Fruit fly (Drosophila melanogaster): Measurements from ENCODE around the gene tex.

tex gene

DNA sequence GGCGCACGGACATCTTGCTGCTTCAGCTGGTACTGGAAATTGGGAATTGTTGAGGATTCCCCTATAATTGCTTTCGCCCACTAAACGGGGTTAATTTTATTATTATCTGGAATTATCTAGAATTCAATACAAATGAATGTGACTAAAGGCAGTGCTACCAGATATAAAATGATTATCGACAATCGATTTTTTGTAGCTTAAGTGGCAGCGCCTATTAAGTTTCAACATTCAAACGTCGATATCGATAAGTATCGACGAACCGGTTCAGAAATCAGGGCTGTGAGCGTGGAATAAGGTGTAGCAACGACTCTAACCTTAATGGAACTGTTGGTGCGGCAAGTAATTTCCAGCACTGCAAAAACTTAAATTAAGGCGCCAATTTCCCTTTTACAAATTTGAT lies 3.3 kb downstream of the tex start, which contains the start of gene Sgt1:
Gene Sgt1, minus strand, starts transcription at position 165 of the 400 bp plus-strand sequence.
- TF ChIP-seq Sin3A (optimal IDR thresholded peaks at IDR 0.05) (no peak), Myc (optimal IDR thresholded peaks at IDR 0.05) (no peak), psq (optimal IDR thresholded peaks at IDR 0.05) (no peak), insv (optimal IDR thresholded peaks at IDR 0.05) (no peak), h (optimal IDR thresholded peaks at IDR 0.05) (no peak), ttk (optimal IDR thresholded peaks at IDR 0.05) (no peak)

dm6 chr3R:8303848-8304247 lies 4.6 kb downstream of the tex start, which contains the start of gene nac:
Gene nac (minus strand): TSS chr3R:8304023.
- TF ChIP-seq Myc (optimal IDR thresholded peaks at IDR 0.05) (no peak), ttk (optimal IDR thresholded peaks at IDR 0.05) (no peak), insv (optimal IDR thresholded peaks at IDR 0.05) (no peak)

DNA sequence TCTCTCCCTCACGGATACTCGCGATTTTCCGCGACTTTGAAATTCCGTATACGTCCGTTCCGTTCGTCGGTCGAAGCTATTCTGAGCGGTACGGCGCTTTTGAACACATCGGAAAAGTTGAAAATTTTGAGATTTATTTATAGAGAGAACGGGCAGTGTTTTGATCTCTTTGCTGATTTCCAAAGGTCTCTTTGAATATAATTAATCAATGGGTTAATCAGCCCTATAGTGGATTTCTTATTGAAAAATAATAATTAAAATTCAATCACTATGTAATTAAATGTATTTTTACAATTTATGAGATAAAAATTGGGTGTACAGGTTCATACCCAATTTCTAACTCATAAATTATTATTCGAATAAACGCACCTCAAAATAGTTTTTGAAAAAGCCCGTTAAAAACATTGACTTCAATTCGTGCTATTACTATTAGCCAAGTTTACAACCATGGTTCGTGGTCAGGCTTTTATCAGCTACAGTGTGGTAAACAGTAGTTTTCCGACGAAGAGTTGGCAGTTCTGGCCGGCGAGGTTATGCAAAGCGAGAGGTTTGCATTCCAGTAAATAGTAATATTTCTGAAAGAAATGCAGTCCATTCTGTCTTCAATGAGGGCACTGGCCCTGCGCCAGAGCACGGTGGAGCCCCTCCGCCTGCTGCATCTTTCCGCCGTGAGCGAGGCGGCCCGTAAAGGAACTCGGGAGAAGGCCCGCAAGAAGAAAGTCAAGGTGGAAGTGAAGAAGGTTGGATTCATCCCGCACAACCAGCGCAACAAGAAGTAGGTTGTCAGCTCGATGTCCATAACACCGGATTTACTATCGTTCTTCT lies 7.3 kb downstream of the tex start, which contains the start of the genes CG9626 and mRpL1:
Gene CG9626, minus strand, starts transcription at position 51 of the 825 bp plus-strand sequence.
Gene mRpL1, plus strand, starts transcription at position 513 of the 825 bp plus-strand sequence.
- no peak for TF ChIP-seq Sin3A (optimal IDR thresholded peaks at IDR 0.05)
- no peak for TF ChIP-seq ttk (optimal IDR thresholded peaks at IDR 0.05)
- TF ChIP-seq Myc (optimal IDR thresholded peaks at IDR 0.05), result no peak
- TF ChIP-seq insv (optimal IDR thresholded peaks at IDR 0.05), result no peak
- TF ChIP-seq psq (optimal IDR thresholded peaks at IDR 0.05), result no peak
- TF ChIP-seq h (optimal IDR thresholded peaks at IDR 0.05), result no peak

DNA sequence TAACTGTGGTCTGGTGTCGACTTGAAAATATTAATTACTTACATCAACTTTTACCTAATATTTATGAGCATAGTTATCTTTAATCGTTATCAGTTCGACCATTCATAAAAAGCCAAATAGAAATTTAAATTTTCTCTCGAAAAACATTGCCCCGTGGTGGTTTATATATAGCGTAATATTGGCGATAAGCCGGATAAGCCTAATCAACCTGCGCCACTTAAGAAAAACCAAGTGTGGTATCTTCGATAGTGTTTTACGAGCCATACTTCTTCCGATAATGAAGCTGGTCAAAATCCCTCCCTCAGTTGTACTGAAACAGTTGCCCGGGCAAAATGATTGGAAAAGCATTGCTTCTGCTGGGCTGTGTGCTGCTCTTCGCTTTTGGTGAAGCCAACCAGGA lies 16.4 kb downstream of the tex start, which contains the start of gene CG31463:
Gene CG31463, plus strand, starts transcription at position 302 of the 400 bp plus-strand sequence.
- no peak for TF ChIP-seq Myc (optimal IDR thresholded peaks at IDR 0.05)
- TF ChIP-seq ttk (optimal IDR thresholded peaks at IDR 0.05), result no peak

- TF ChIP-seq ttk (optimal IDR thresholded peaks at IDR 0.05) (no peak), psq (optimal IDR thresholded peaks at IDR 0.05) (no peak), Myc (optimal IDR thresholded peaks at IDR 0.05) (no peak), Sin3A (optimal IDR thresholded peaks at IDR 0.05) (no peak), insv (optimal IDR thresholded peaks at IDR 0.05) (no peak), h (optimal IDR thresholded peaks at IDR 0.05) (no peak)
Observed at dm6 chr3R:8290940-8291339, 17.5 kb downstream of the tex start, which contains the start of gene CG31464. Gene CG31464 (plus strand): TSS chr3R:8291240.

DNA sequence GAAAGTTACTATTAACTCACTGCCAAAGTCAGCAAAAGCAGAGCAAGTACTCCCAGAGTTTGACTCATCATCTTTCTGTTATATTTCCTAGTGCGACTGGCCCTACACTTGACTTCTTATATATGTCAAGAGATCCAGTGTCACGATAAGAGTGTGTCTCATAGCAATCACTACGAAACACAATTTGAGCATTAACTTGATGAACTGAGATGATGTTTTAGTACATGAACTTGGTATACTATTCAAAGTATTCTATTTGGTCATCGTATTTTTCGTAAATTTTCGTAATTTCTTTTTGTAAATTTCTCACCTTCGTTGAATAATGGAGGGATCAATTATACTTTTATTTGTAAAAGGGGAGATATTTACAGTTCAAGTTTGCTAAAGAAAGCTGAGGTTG lies 18.0 kb downstream of the tex start, which contains the start of gene CG11672:
Gene CG11672, minus strand, starts transcription at position 101 of the 400 bp plus-strand sequence.
- TF ChIP-seq psq (optimal IDR thresholded peaks at IDR 0.05) (no peak), ttk (optimal IDR thresholded peaks at IDR 0.05) (no peak), Myc (optimal IDR thresholded peaks at IDR 0.05) (no peak), insv (optimal IDR thresholded peaks at IDR 0.05) (no peak), h (optimal IDR thresholded peaks at IDR 0.05) (no peak), Sin3A (optimal IDR thresholded peaks at IDR 0.05) (no peak)

DNA sequence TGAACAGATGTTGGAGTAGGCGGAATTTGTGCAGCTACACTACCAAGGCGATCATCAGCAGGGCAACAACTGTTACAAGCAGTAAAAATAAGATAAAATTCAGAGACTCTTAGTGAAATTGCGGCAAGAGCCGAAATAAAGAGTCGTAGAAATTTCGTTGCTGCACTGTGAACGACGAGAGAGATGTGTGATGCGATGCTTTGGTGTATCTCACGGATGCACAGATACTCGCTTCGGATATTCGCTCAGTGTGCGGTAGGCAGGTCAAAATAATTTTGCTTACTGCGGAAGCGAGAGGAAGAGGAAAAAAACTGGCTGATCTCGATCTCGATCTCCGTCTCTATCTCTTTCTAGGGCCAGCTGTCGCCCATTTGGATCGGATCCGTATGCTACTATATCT lies 19.7 kb downstream of the tex start:
- TF ChIP-seq ttk (optimal IDR thresholded peaks at IDR 0.05), result no peak
- no peak for TF ChIP-seq h (optimal IDR thresholded peaks at IDR 0.05)
- no peak for TF ChIP-seq Sin3A (optimal IDR thresholded peaks at IDR 0.05)
- TF ChIP-seq insv (optimal IDR thresholded peaks at IDR 0.05), result no peak
- TF ChIP-seq psq (optimal IDR thresholded peaks at IDR 0.05), result no peak
- no peak for TF ChIP-seq Myc (optimal IDR thresholded peaks at IDR 0.05)

DNA sequence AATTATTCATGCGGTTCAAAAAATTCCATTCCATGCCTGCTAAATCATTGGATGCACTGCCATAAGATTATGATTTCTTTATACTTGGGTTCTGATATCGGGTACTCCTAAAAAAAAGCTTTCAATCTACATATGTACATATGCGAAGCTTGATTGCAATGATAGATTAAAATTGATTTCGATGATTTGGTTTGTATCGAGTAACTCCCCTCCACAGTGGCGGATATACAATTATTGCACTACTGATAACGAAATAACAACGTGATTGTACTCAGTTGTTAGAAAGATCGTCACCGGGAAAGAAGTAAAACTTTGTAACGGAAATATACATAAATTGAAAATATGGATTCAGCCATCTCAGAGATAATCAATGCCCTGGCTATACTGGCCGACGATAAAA lies 20.7 kb downstream of the tex start, which contains the start of gene Nazo:
Gene Nazo, plus strand, starts transcription at position 180 of the 400 bp plus-strand sequence.
- TF ChIP-seq h (optimal IDR thresholded peaks at IDR 0.05), result no peak
- no peak for TF ChIP-seq psq (optimal IDR thresholded peaks at IDR 0.05)
- no peak for TF ChIP-seq ttk (optimal IDR thresholded peaks at IDR 0.05)
- no peak for TF ChIP-seq Sin3A (optimal IDR thresholded peaks at IDR 0.05)
- no peak for TF ChIP-seq insv (optimal IDR thresholded peaks at IDR 0.05)
- no peak for TF ChIP-seq Myc (optimal IDR thresholded peaks at IDR 0.05)

dm6 chr3R:8285727-8286344 lies 22.6 kb downstream of the tex start:
- TF ChIP-seq h (optimal IDR thresholded peaks at IDR 0.05), result no peak
- no peak for TF ChIP-seq psq (optimal IDR thresholded peaks at IDR 0.05)
- TF ChIP-seq ttk (optimal IDR thresholded peaks at IDR 0.05), result no peak
- no peak for TF ChIP-seq Myc (optimal IDR thresholded peaks at IDR 0.05)
- TF ChIP-seq Sin3A (optimal IDR thresholded peaks at IDR 0.05), result no peak
- TF ChIP-seq insv (optimal IDR thresholded peaks at IDR 0.05), result no peak

DNA sequence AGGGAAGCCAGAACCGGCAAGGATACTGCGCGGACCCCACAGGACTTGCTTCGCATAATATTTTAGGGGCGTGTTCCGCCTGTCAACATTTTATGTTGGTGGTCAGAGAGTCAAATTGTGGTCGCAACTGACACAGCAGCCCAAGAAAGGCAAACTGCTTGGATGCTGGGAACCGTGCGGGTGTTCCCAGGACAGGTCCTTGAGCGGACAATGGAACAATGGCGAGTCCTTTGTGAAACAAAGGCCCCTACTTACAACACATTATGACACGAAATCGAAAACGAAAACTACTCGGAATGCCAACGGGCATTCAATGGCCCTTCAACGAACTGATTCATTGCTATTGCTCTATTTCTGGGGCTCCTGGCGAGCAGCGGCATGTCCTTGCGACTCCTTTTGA lies 24.2 kb downstream of the tex start:
- TF ChIP-seq Myc (optimal IDR thresholded peaks at IDR 0.05), result no peak
- TF ChIP-seq h (optimal IDR thresholded peaks at IDR 0.05), result no peak
- TF ChIP-seq insv (optimal IDR thresholded peaks at IDR 0.05), result no peak
- TF ChIP-seq Sin3A (optimal IDR thresholded peaks at IDR 0.05), result no peak
- no peak for TF ChIP-seq psq (optimal IDR thresholded peaks at IDR 0.05)
- TF ChIP-seq ttk (optimal IDR thresholded peaks at IDR 0.05), result no peak

DNA sequence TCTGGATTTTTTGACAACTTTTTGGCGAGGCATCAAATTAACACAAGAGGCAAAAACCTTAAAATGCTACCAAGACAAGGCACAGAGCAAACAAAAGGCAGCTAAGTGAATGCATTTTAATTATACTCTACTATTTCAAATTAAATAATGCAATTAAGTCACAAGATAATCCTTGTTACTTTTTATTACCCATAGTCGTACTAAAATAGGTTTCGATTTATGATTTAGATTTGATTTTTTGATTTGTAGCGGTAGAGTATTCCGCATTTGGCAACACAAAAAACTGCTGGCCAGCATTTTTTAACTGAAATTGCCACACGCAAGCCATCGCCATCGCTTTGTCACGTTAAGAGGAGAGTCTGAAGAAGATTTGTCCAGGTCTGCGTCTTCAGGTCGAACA lies 25.7 kb downstream of the tex start:
- TF ChIP-seq h (optimal IDR thresholded peaks at IDR 0.05) (no peak), ttk (optimal IDR thresholded peaks at IDR 0.05) (no peak), Sin3A (optimal IDR thresholded peaks at IDR 0.05) (no peak), Myc (optimal IDR thresholded peaks at IDR 0.05) (no peak), psq (optimal IDR thresholded peaks at IDR 0.05) (no peak), insv (optimal IDR thresholded peaks at IDR 0.05) (no peak)

- TF ChIP-seq Sin3A (optimal IDR thresholded peaks at IDR 0.05), result no peak
- TF ChIP-seq Myc (optimal IDR thresholded peaks at IDR 0.05), result no peak
- no peak for TF ChIP-seq h (optimal IDR thresholded peaks at IDR 0.05)
- no peak for TF ChIP-seq insv (optimal IDR thresholded peaks at IDR 0.05)
- TF ChIP-seq psq (optimal IDR thresholded peaks at IDR 0.05), result no peak
- TF ChIP-seq ttk (optimal IDR thresholded peaks at IDR 0.05), result no peak
Observed at dm6 chr3R:8279970-8280369, 28.5 kb downstream of the tex start.
